In the genomic region with DNA sequence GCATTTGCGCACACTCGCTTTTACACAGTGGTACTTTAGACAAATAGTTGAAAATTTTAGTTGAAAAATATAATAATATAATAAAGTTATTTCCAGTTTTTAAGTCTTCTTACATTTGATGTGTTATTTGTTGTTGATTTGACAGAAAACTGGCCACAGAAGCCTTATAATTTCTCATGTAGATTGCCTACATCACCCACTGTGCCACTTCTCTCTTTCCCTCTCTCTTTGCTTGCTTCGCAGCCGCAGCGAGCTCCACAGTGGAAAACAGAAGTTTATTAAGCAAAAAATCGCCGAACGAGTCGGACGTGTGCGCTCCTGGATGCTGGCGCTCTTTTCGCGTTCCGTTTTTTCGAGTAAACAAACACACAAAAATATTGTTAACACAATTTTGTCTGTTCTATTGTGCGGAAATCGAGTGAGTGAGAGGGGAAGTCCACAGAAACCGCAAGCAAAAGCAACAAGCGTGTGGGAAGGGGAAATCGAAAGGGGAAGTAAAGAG, we compare ENCODE assay signal across 5 fruit fly cellular contexts.
TF ChIP-seq lines count a peak whose summit lies in the region.

Gene CG42327, plus strand, starts transcription at position 277 of the 502 bp plus-strand sequence.

- TF ChIP-seq CTCF in whole organism, embryonic (GFP tag; optimal IDR thresholded peaks at IDR 0.05; lab: Kevin White, UChicago) = peak; percentile 57

TF ChIP-seq in whole organism, adult, 20 proteins besides CTCF, POLR2A, EP300 and RAD21 (continues in another document):
- TF ChIP-seq Hr96 (GFP tag; optimal IDR thresholded peaks at IDR 0.05; lab: Kevin White, UChicago) (peak; percentile 31), pad (GFP tag; optimal IDR thresholded peaks at IDR 0.05; lab: Kevin White, UChicago) (peak; percentile 99), CG11617 (GFP tag; optimal IDR thresholded peaks at IDR 0.05; lab: Kevin White, UChicago) (peak; percentile 80), Crg-1 (GFP tag; optimal IDR thresholded peaks at IDR 0.05; lab: Kevin White, UChicago) (peak; percentile 25), CG12768 (GFP tag; optimal IDR thresholded peaks at IDR 0.05; lab: Kevin White, UChicago) (peak; percentile 30), CG1620 (GFP tag; optimal IDR thresholded peaks at IDR 0.05; lab: Kevin White, UChicago) (no peak), tj (GFP tag; optimal IDR thresholded peaks at IDR 0.05; lab: Kevin White, UChicago) (no peak), CG7101 (tag; optimal IDR thresholded peaks at IDR 0.05; lab: Kevin White, UChicago) (peak; percentile 83), bab1 (GFP tag; optimal IDR thresholded peaks at IDR 0.05; lab: Kevin White, UChicago) (peak; percentile 87), cic (GFP tag; optimal IDR thresholded peaks at IDR 0.05; lab: Kevin White, UChicago) (peak; percentile 56), CG33017 (tag; optimal IDR thresholded peaks at IDR 0.05; lab: Kevin White, UChicago) (peak; percentile 71), CG5204 (GFP tag; optimal IDR thresholded peaks at IDR 0.05; lab: Kevin White, UChicago) (no peak), kay (GFP tag; lab: Kevin White, UChicago; ENCODE audit: borderline replicate concordance) (no peak), CG7045 (GFP tag; optimal IDR thresholded peaks at IDR 0.05; lab: Kevin White, UChicago) (peak; percentile 47), toe (GFP tag; optimal IDR thresholded peaks at IDR 0.05; lab: Kevin White, UChicago) (peak; percentile 25), Clk (GFP tag; optimal IDR thresholded peaks at IDR 0.05; lab: Kevin White, UChicago) (no peak), Mnt (GFP tag; optimal IDR thresholded peaks at IDR 0.05; lab: Kevin White, UChicago) (peak; percentile 64)

TF ChIP-seq in whole organism, embryonic, 481 proteins besides CTCF, POLR2A, EP300 and RAD21 (continues in another document):
- peak; percentile 81 for TF ChIP-seq CG10431 (GFP tag; optimal IDR thresholded peaks at IDR 0.05; lab: Kevin White, UChicago)
- TF ChIP-seq kah (GFP tag; optimal IDR thresholded peaks at IDR 0.05; lab: Kevin White, UChicago) = peak; percentile 79
- TF ChIP-seq tup (GFP tag; optimal IDR thresholded peaks at IDR 0.05; lab: Kevin White, UChicago) = peak; percentile 83
- TF ChIP-seq rib (GFP tag; IDR thresholded peaks at IDR 0.05; lab: Robert Waterston, UW) = peak; percentile 66; the same call in 1 of the 2 replicates
- peak; percentile 66 for TF ChIP-seq CG12744 (GFP tag; optimal IDR thresholded peaks at IDR 0.05; lab: Kevin White, UChicago)
- peak; percentile 93 for TF ChIP-seq lbe (GFP tag; optimal IDR thresholded peaks at IDR 0.05; lab: Kevin White, UChicago)
- TF ChIP-seq CG31388 (GFP tag; optimal IDR thresholded peaks at IDR 0.05; lab: Kevin White, UChicago) = peak; percentile 76
- TF ChIP-seq CG3407 (GFP tag; optimal IDR thresholded peaks at IDR 0.05; lab: Kevin White, UChicago) = peak; percentile 95
- TF ChIP-seq Rx (GFP tag; IDR thresholded peaks at IDR 0.05; lab: Robert Waterston, UW) = peak; percentile 94
- peak; percentile 48 for TF ChIP-seq Dip3 (GFP tag; optimal IDR thresholded peaks at IDR 0.05; lab: Kevin White, UChicago)
- no peak for TF ChIP-seq hkb (optimal IDR thresholded peaks at IDR 0.05; lab: Kevin White, UChicago)
- peak; percentile 98 for TF ChIP-seq hkb (GFP tag; IDR thresholded peaks at IDR 0.05; lab: Robert Waterston, UW)
- TF ChIP-seq inv (GFP tag; IDR thresholded peaks at IDR 0.05; lab: Robert Waterston, UW; ENCODE audit: partially characterized antibody) = peak; percentile 16; the same call in 1 of the 2 replicates
- TF ChIP-seq corto (GFP tag; optimal IDR thresholded peaks at IDR 0.05; lab: Kevin White, UChicago) = peak; percentile 92
- TF ChIP-seq gsb-n (tag; optimal IDR thresholded peaks at IDR 0.05; lab: Kevin White, UChicago) = peak; percentile 97
- peak; percentile 4 for TF ChIP-seq Kr (GFP tag; optimal IDR thresholded peaks at IDR 0.05; lab: Kevin White, UChicago)

TF ChIP-seq in whole organism, prepupa, 60 proteins besides CTCF, POLR2A, EP300 and RAD21 (continues in another document):
- peak; percentile 99 for TF ChIP-seq CG6163 (GFP tag; IDR thresholded peaks at IDR 0.05; lab: Robert Waterston, UW)
- TF ChIP-seq dac (GFP tag; optimal IDR thresholded peaks at IDR 0.05; lab: Kevin White, UChicago) = peak; percentile 97
- peak; percentile 95 for TF ChIP-seq CG6792 (GFP tag; optimal IDR thresholded peaks at IDR 0.05; lab: Kevin White, UChicago)
- peak; percentile 90 for TF ChIP-seq spab (GFP tag; optimal IDR thresholded peaks at IDR 0.05; lab: Kevin White, UChicago)
- TF ChIP-seq Sox15 (GFP tag; optimal IDR thresholded peaks at IDR 0.05; lab: Kevin White, UChicago) = peak; percentile 80
- peak; percentile 91 for TF ChIP-seq Eip93F (GFP tag; optimal IDR thresholded peaks at IDR 0.05; lab: Kevin White, UChicago)
- peak; percentile 93 for TF ChIP-seq CG8632 (GFP tag; optimal IDR thresholded peaks at IDR 0.05; lab: Kevin White, UChicago)
- TF ChIP-seq Blimp-1 (GFP tag; optimal IDR thresholded peaks at IDR 0.05; lab: Kevin White, UChicago) = peak; percentile 96
- TF ChIP-seq svp (GFP tag; lab: Kevin White, UChicago) = peak; percentile 96
- peak; percentile 82 for TF ChIP-seq CG6854 (GFP tag; optimal IDR thresholded peaks at IDR 0.05; lab: Kevin White, UChicago)
- peak; percentile 87 for TF ChIP-seq Ets21C (GFP tag; optimal IDR thresholded peaks at IDR 0.05; lab: Kevin White, UChicago)
- TF ChIP-seq net (GFP tag; optimal IDR thresholded peaks at IDR 0.05; lab: Kevin White, UChicago) = peak; percentile 98
- peak; percentile 83 for TF ChIP-seq CG6808 (GFP tag; optimal IDR thresholded peaks at IDR 0.05; lab: Kevin White, UChicago)
- TF ChIP-seq Lpt (GFP tag; optimal IDR thresholded peaks at IDR 0.05; lab: Kevin White, UChicago) = peak; percentile 98
- peak; percentile 99 for TF ChIP-seq Eip78C (GFP tag; lab: Kevin White, UChicago)
- peak; percentile 94 for TF ChIP-seq CG11762 (GFP tag; optimal IDR thresholded peaks at IDR 0.05; lab: Kevin White, UChicago; ENCODE audit: insufficient read depth)
- TF ChIP-seq acj6 (GFP tag; optimal IDR thresholded peaks at IDR 0.05; lab: Kevin White, UChicago) = peak; percentile 96
- peak; percentile 97 for TF ChIP-seq CG4318 (GFP tag; optimal IDR thresholded peaks at IDR 0.05; lab: Kevin White, UChicago)

TF ChIP-seq in whole organism, pupa, 21 proteins besides CTCF, POLR2A, EP300 and RAD21 (continues in another document):
- peak; percentile 80 for TF ChIP-seq gl (tag; optimal IDR thresholded peaks at IDR 0.05; lab: Kevin White, UChicago)
- TF ChIP-seq CG12605 (GFP tag; IDR thresholded peaks at IDR 0.05; lab: Robert Waterston, UW) = peak; percentile 97
- TF ChIP-seq CG15710 (tag; optimal IDR thresholded peaks at IDR 0.05; lab: Kevin White, UChicago) = peak; percentile 85
- peak; percentile 89 for TF ChIP-seq rn (GFP tag; IDR thresholded peaks at IDR 0.05; lab: Robert Waterston, UW)
- peak; percentile 98 for TF ChIP-seq Ets98B (GFP tag; IDR thresholded peaks at IDR 0.05; lab: Robert Waterston, UW)
- TF ChIP-seq CG17806 (tag; optimal IDR thresholded peaks at IDR 0.05; lab: Kevin White, UChicago) = peak; percentile 95
- TF ChIP-seq Pif1B (GFP tag; optimal IDR thresholded peaks at IDR 0.05; lab: Kevin White, UChicago) = peak; percentile 97
- TF ChIP-seq D1 (tag; optimal IDR thresholded peaks at IDR 0.05; lab: Kevin White, UChicago) = peak; percentile 88
- peak; percentile 92 for TF ChIP-seq CG9948 (tag; optimal IDR thresholded peaks at IDR 0.05; lab: Kevin White, UChicago)
- TF ChIP-seq CG10348 (GFP tag; IDR thresholded peaks at IDR 0.05; lab: Robert Waterston, UW) = peak; percentile 63
- TF ChIP-seq CG34367 (tag; optimal IDR thresholded peaks at IDR 0.05; lab: Kevin White, UChicago) = peak; percentile 91
- TF ChIP-seq CG13204 (GFP tag; optimal IDR thresholded peaks at IDR 0.05; lab: Kevin White, UChicago) = peak; percentile 70
- peak; percentile 11 for TF ChIP-seq EcR (GFP tag; optimal IDR thresholded peaks at IDR 0.05; lab: Kevin White, UChicago)
- peak; percentile 97 for TF ChIP-seq fd96Ca (GFP tag; IDR thresholded peaks at IDR 0.05; lab: Robert Waterston, UW)
- TF ChIP-seq CG32121 (GFP tag; IDR thresholded peaks at IDR 0.05; lab: Robert Waterston, UW) = peak; percentile 98
- peak; percentile 95 for TF ChIP-seq Pif1A (GFP tag; optimal IDR thresholded peaks at IDR 0.05; lab: Kevin White, UChicago)
- TF ChIP-seq CG8159 (tag; optimal IDR thresholded peaks at IDR 0.05; lab: Kevin White, UChicago) = peak; percentile 91
- TF ChIP-seq CG4496 (GFP tag; IDR thresholded peaks at IDR 0.05; lab: Robert Waterston, UW) = peak; percentile 98
- peak; percentile 96 for TF ChIP-seq CG8301 (tag; optimal IDR thresholded peaks at IDR 0.05; lab: Kevin White, UChicago)

TF ChIP-seq in whole organism, wandering third instar larva, 38 proteins besides CTCF, POLR2A, EP300 and RAD21 (continues in another document):
- TF ChIP-seq dmrt93B (GFP tag; optimal IDR thresholded peaks at IDR 0.05; lab: Kevin White, UChicago) = peak; percentile 75
- TF ChIP-seq usp (GFP tag; optimal IDR thresholded peaks at IDR 0.05; lab: Kevin White, UChicago) = no peak
- peak; percentile 94 for TF ChIP-seq OdsH (GFP tag; optimal IDR thresholded peaks at IDR 0.05; lab: Kevin White, UChicago)
- peak; percentile 70 for TF ChIP-seq GATAd (GFP tag; optimal IDR thresholded peaks at IDR 0.05; lab: Kevin White, UChicago)
- TF ChIP-seq pan (optimal IDR thresholded peaks at IDR 0.05; lab: Kevin White, UChicago) = no peak
- peak in 1 of 2 experiments; percentile 30 for TF ChIP-seq dl (GFP tag; optimal IDR thresholded peaks at IDR 0.05; lab: Kevin White, UChicago; ENCODE audit: insufficient read depth in 1 of 2, partially characterized antibody in 2 of 2)
- TF ChIP-seq Rel (GFP tag; optimal IDR thresholded peaks at IDR 0.05; lab: Kevin White, UChicago) = peak; percentile 88
- TF ChIP-seq Rel (tag; optimal IDR thresholded peaks at IDR 0.05; lab: Kevin White, UChicago) = peak; percentile 94
- peak; percentile 95 for TF ChIP-seq h (GFP tag; optimal IDR thresholded peaks at IDR 0.05; lab: Kevin White, UChicago)
- peak; percentile 92 for TF ChIP-seq fru (GFP tag; optimal IDR thresholded peaks at IDR 0.05; lab: Kevin White, UChicago)
- TF ChIP-seq CG32264 (GFP tag; optimal IDR thresholded peaks at IDR 0.05; lab: Kevin White, UChicago) = peak; percentile 71
- no peak for TF ChIP-seq Dfd (GFP tag; optimal IDR thresholded peaks at IDR 0.05; lab: Kevin White, UChicago)
- peak; percentile 27 for TF ChIP-seq Jra (GFP tag; optimal IDR thresholded peaks at IDR 0.05; lab: Kevin White, UChicago)
- TF ChIP-seq Hnf4 (GFP tag; optimal IDR thresholded peaks at IDR 0.05; lab: Kevin White, UChicago) = peak; percentile 86
- peak; percentile 86 for TF ChIP-seq br (GFP tag; optimal IDR thresholded peaks at IDR 0.05; lab: Kevin White, UChicago)
- no peak for TF ChIP-seq Dif (GFP tag; optimal IDR thresholded peaks at IDR 0.05; lab: Kevin White, UChicago; ENCODE audit: partially characterized antibody)
- no peak for TF ChIP-seq jim (GFP tag; optimal IDR thresholded peaks at IDR 0.05; lab: Kevin White, UChicago)
- TF ChIP-seq CrebA (GFP tag; optimal IDR thresholded peaks at IDR 0.05; lab: Kevin White, UChicago; ENCODE audit: borderline replicate concordance) = peak; percentile 59
- TF ChIP-seq ey (GFP tag; optimal IDR thresholded peaks at IDR 0.05; lab: Kevin White, UChicago) = peak; percentile 87
- peak; percentile 89 for TF ChIP-seq psq (GFP tag; optimal IDR thresholded peaks at IDR 0.05; lab: Kevin White, UChicago)
- TF ChIP-seq Sp1 (GFP tag; optimal IDR thresholded peaks at IDR 0.05; lab: Kevin White, UChicago) = peak; percentile 86
